Fruit fly (Drosophila melanogaster): ENCODE data around the gene CG32944.

dm6 chr3R:4437817-4438216, 18.4 kb upstream of the CG32944 start:
- TF ChIP-seq pan (optimal IDR thresholded peaks at IDR 0.05) = no peak
- no peak for TF ChIP-seq CG8478 (optimal IDR thresholded peaks at IDR 0.05)
- TF ChIP-seq psq (optimal IDR thresholded peaks at IDR 0.05) = no peak
